Worm (Caenorhabditis elegans): ENCODE results near the gene F40G9.19.

F40G9.19 gene

ce11 chrIII:190686-191085 lies 17.1 kb downstream of the F40G9.19 start, which contains the start of gene cox-17:
Gene cox-17, plus strand, starts transcription at chrIII:190986.
- TF ChIP-seq pax-1 (tag; optimal IDR thresholded peaks at IDR 0.05) (no peak), elt-2 (tag; optimal IDR thresholded peaks at IDR 0.05) (no peak), ahr-1 (tag; optimal IDR thresholded peaks at IDR 0.05) (no peak), fax-1 (tag; optimal IDR thresholded peaks at IDR 0.05) (no peak), ceh-45 (GFP tag; IDR thresholded peaks at IDR 0.05) (no peak), pat-9 (tag; optimal IDR thresholded peaks at IDR 0.05) (no peak), pqm-1 (tag; optimal IDR thresholded peaks at IDR 0.05) (no peak), pha-4 (tag; optimal IDR thresholded peaks at IDR 0.05) (no peak), ama-1 (optimal IDR thresholded peaks at IDR 0.05) (no peak), unc-86 (tag; optimal IDR thresholded peaks at IDR 0.05) (no peak), che-1 (tag; optimal IDR thresholded peaks at IDR 0.05) (no peak)

ce11 chrIII:191803-192202 lies 18.2 kb downstream of the F40G9.19 start, which contains the start of gene sec-20:
Gene sec-20, plus strand, starts transcription at chrIII:192103.
- TF ChIP-seq elt-2 (tag; optimal IDR thresholded peaks at IDR 0.05) (no peak), nhr-232 (tag; optimal IDR thresholded peaks at IDR 0.05) (no peak)

- TF ChIP-seq odd-2 (tag; optimal IDR thresholded peaks at IDR 0.05) (no peak), ceh-22 (tag; optimal IDR thresholded peaks at IDR 0.05) (no peak), unc-86 (tag; optimal IDR thresholded peaks at IDR 0.05) (no peak), nhr-11 (tag; optimal IDR thresholded peaks at IDR 0.05) (no peak), ceh-2 (tag; optimal IDR thresholded peaks at IDR 0.05) (no peak)
These were observed 20.6 kb downstream of the F40G9.19 start, which contains the start of gene F40G9.17 for ce11 chrIII:194160-194559. Gene F40G9.17, plus strand, starts transcription at chrIII:194460.

DNA sequence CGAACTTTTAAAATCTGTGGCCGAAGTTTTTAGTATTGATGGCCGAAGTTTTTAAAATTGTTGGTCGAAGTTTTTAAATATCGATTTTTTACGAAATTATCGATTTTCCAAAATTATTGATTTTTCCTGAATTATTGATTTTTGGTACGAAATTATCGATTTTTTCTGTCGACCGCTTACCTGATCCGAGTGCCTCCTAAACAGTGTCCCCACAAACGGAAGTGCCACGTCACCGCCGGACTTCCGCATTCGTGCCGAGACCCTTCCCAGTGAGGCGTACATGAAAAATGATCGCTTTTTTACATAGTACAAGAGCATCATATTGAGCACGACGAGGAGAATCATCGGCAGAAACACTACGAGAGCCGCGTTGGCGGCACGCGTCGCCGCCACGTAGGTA lies 30.4 kb downstream of the F40G9.19 start:
- no peak for TF ChIP-seq T23F11.4 (GFP tag; optimal IDR thresholded peaks at IDR 0.05)
- TF ChIP-seq ceh-48 (tag; optimal IDR thresholded peaks at IDR 0.05), result peak; percentile 69
- TF ChIP-seq ztf-16 (tag; optimal IDR thresholded peaks at IDR 0.05), result no peak
- no peak for TF ChIP-seq eyg-1 (tag; optimal IDR thresholded peaks at IDR 0.05)

DNA sequence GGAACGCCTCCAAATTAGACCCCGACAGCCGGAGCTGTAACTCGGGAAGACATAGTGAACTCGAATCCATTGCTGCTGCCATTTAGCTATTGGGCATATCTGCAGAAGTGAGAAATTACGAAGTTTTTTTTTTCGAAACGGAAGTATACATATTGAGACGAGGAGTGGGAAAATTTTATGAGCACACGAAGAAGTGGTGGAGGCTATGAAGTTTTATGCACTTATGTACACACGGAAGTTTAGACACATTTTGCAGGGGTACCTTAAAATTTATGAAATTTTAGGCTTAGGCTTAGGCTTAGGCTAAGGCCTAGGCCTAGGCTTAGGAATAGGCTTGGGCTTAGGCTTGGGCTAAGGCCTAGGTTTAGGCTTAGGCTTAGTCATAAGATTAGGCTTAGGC lies 33.4 kb downstream of the F40G9.19 start, which contains the start of gene W10C4.1:
W10C4.1 (minus strand) TSS at position 101 of the 400 bp plus-strand sequence.
- TF ChIP-seq hlh-15 (tag; optimal IDR thresholded peaks at IDR 0.05) (no peak), T23F11.4 (GFP tag; optimal IDR thresholded peaks at IDR 0.05) (no peak), elt-2 (tag; optimal IDR thresholded peaks at IDR 0.05) (no peak), ahr-1 (tag; optimal IDR thresholded peaks at IDR 0.05) (no peak), dmd-4 (tag; optimal IDR thresholded peaks at IDR 0.05; ENCODE audit: borderline replicate concordance) (no peak), sdc-2 (tag; optimal IDR thresholded peaks at IDR 0.05) (no peak), mec-3 (tag; optimal IDR thresholded peaks at IDR 0.05; ENCODE audit: borderline replicate concordance) (no peak), hlh-13 (GFP tag; optimal IDR thresholded peaks at IDR 0.05) (no peak), rnt-1 (tag; optimal IDR thresholded peaks at IDR 0.05) (no peak), C08G9.2 (tag; optimal IDR thresholded peaks at IDR 0.05) (no peak), fkh-6 (tag; optimal IDR thresholded peaks at IDR 0.05) (no peak), tbx-2 (tag; optimal IDR thresholded peaks at IDR 0.05) (no peak)

DNA sequence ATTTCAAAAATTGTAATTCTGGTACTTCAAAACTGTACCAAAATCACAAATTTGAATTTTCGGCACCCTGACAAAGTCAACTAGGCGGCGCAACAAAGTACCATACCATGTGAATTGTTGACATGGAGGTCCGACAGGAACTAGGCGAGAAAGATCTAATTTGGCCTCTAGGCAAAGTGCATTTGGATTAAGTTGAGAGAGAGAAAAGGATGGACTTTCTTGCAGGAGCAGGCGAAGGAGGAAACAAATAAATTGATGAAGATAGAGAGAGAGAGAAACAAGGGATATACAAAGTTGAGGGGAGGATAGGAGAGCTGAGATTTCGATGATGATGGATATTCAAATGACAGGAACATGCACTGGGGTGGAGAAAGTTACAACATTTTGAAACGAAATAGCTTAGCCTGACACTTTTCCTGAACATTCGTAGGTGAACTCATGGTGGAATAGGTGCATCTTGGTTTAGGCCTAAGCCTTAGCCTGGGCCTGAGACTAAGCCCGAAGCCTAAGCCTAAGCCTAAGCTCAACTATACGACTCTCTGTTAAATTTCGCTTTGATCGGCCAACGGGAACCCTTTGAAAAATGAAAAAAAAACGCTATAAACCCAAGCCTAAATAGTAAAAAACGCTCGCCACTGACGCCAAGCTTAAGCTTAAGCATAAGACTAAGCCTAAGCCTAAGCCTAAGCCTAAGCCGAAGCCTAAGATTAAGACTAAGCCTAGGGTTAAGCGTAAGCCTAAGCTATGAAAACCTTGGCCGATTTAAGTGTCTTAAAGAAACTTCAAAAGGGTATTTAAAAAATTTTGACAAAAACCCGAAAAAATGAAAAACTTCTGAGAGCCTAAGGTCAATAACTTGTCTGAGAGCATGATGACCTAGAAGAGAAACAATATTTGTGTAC lies 35.4 kb downstream of the F40G9.19 start:
- TF ChIP-seq pros-1 (tag; optimal IDR thresholded peaks at IDR 0.05), result no peak
- no peak for TF ChIP-seq madf-2 (tag; optimal IDR thresholded peaks at IDR 0.05)
- TF ChIP-seq dve-1 (tag; optimal IDR thresholded peaks at IDR 0.05), result no peak
- TF ChIP-seq sox-2 (GFP tag; IDR thresholded peaks at IDR 0.05), result no peak
- TF ChIP-seq ref-2 (tag; optimal IDR thresholded peaks at IDR 0.05), result no peak
- TF ChIP-seq fax-1 (tag; optimal IDR thresholded peaks at IDR 0.05), result no peak
- TF ChIP-seq F13H6.1 (tag; optimal IDR thresholded peaks at IDR 0.05), result no peak
- TF ChIP-seq elt-4 (tag; optimal IDR thresholded peaks at IDR 0.05), result no peak
- peak; percentile 59 for TF ChIP-seq unc-55 (GFP tag; optimal IDR thresholded peaks at IDR 0.05)
- TF ChIP-seq unc-86 (tag; optimal IDR thresholded peaks at IDR 0.05), result no peak
- no peak for TF ChIP-seq ceh-9 (tag; optimal IDR thresholded peaks at IDR 0.05)
- TF ChIP-seq C08G9.2 (tag; optimal IDR thresholded peaks at IDR 0.05), result no peak
- no peak for TF ChIP-seq nhr-11 (tag; optimal IDR thresholded peaks at IDR 0.05)
- TF ChIP-seq fkh-10 (GFP tag; optimal IDR thresholded peaks at IDR 0.05), result peak; percentile 72
- no peak for TF ChIP-seq npax-4 (tag; optimal IDR thresholded peaks at IDR 0.05)
- TF ChIP-seq ceh-31 (tag; optimal IDR thresholded peaks at IDR 0.05), result peak; percentile 31
- no peak for TF ChIP-seq ceh-18 (tag; optimal IDR thresholded peaks at IDR 0.05)
- TF ChIP-seq ahr-1 (tag; optimal IDR thresholded peaks at IDR 0.05), result no peak
- no peak for TF ChIP-seq che-1 (tag; optimal IDR thresholded peaks at IDR 0.05)
- no peak for TF ChIP-seq fkh-6 (tag; optimal IDR thresholded peaks at IDR 0.05)
